Worm (Caenorhabditis elegans): ENCODE data around the gene rps-29.

Gene rps-29

ce11 chrIII:833711-834442, 39.8 kb downstream of the rps-29 start (continued):
- TF ChIP-seq T23F11.4 (GFP tag; optimal IDR thresholded peaks at IDR 0.05), result no peak
- no peak for TF ChIP-seq ttx-3 (tag; optimal IDR thresholded peaks at IDR 0.05)
- TF ChIP-seq ceh-31 (tag; optimal IDR thresholded peaks at IDR 0.05), result peak; percentile 87
- TF ChIP-seq fkh-6 (tag; optimal IDR thresholded peaks at IDR 0.05), result peak; percentile 2
- TF ChIP-seq ceh-6 (GFP tag; optimal IDR thresholded peaks at IDR 0.05), result no peak
- no peak for TF ChIP-seq sox-2 (GFP tag; IDR thresholded peaks at IDR 0.05)
- TF ChIP-seq Y22D7AL.16 (tag; optimal IDR thresholded peaks at IDR 0.05), result no peak
- TF ChIP-seq ceh-22 (tag; optimal IDR thresholded peaks at IDR 0.05), result no peak
- no peak for TF ChIP-seq ceh-19 (GFP tag; optimal IDR thresholded peaks at IDR 0.05)
- TF ChIP-seq ama-1 (optimal IDR thresholded peaks at IDR 0.05), result peak; percentile 56
- no peak for TF ChIP-seq unc-86 (tag; optimal IDR thresholded peaks at IDR 0.05)
- no peak for TF ChIP-seq ceh-24 (tag; optimal IDR thresholded peaks at IDR 0.05)
- TF ChIP-seq ceh-14 (tag; optimal IDR thresholded peaks at IDR 0.05), result no peak
- no peak for TF ChIP-seq gmeb-2 (tag; optimal IDR thresholded peaks at IDR 0.05)
- no peak for TF ChIP-seq ceh-45 (GFP tag; IDR thresholded peaks at IDR 0.05)
- TF ChIP-seq rnt-1 (tag; optimal IDR thresholded peaks at IDR 0.05), result peak; percentile 85
- no peak for TF ChIP-seq lim-6 (tag; optimal IDR thresholded peaks at IDR 0.05)
- TF ChIP-seq ref-2 (tag; optimal IDR thresholded peaks at IDR 0.05), result peak; percentile 76
- peak; percentile 26 for TF ChIP-seq eyg-1 (tag; optimal IDR thresholded peaks at IDR 0.05)
- no peak for TF ChIP-seq lin-11 (tag; optimal IDR thresholded peaks at IDR 0.05)
- peak; percentile 91 for TF ChIP-seq unc-55 (GFP tag; optimal IDR thresholded peaks at IDR 0.05)
- peak; percentile 78 for TF ChIP-seq elt-2 (tag; optimal IDR thresholded peaks at IDR 0.05)
- TF ChIP-seq elt-4 (tag; optimal IDR thresholded peaks at IDR 0.05), result no peak
- TF ChIP-seq pqm-1 (tag; optimal IDR thresholded peaks at IDR 0.05), result peak; percentile 42
- peak; percentile 85 for TF ChIP-seq dve-1 (tag; optimal IDR thresholded peaks at IDR 0.05)
- TF ChIP-seq ceh-48 (tag; optimal IDR thresholded peaks at IDR 0.05), result no peak
- peak; percentile 41 for TF ChIP-seq ceh-34 (tag; optimal IDR thresholded peaks at IDR 0.05)
- TF ChIP-seq nfya-1 (tag; optimal IDR thresholded peaks at IDR 0.05), result peak; percentile 92
- TF ChIP-seq ztf-16 (tag; optimal IDR thresholded peaks at IDR 0.05), result peak; percentile 9
- peak; percentile 95 for TF ChIP-seq tbx-2 (tag; optimal IDR thresholded peaks at IDR 0.05)
- TF ChIP-seq nhr-11 (tag; optimal IDR thresholded peaks at IDR 0.05), result no peak
- TF ChIP-seq C38D4.7 (GFP tag; optimal IDR thresholded peaks at IDR 0.05), result no peak
- TF ChIP-seq ceh-2 (tag; optimal IDR thresholded peaks at IDR 0.05), result peak; percentile 48
- peak; percentile 96 for TF ChIP-seq hlh-30 (tag; optimal IDR thresholded peaks at IDR 0.05; ENCODE audit: insufficient read depth)
- peak; percentile 4 for TF ChIP-seq zip-5 (tag; optimal IDR thresholded peaks at IDR 0.05)
- peak; percentile 90 for TF ChIP-seq pax-1 (tag; optimal IDR thresholded peaks at IDR 0.05)
- peak; percentile 82 for TF ChIP-seq ceh-18 (tag; optimal IDR thresholded peaks at IDR 0.05)
- TF ChIP-seq unc-3 (GFP tag; conservative IDR thresholded peaks at IDR 0.05), result no peak
- TF ChIP-seq unc-3 (tag; optimal IDR thresholded peaks at IDR 0.05), result peak; percentile 17
- TF ChIP-seq K02D7.2 (tag; optimal IDR thresholded peaks at IDR 0.05), result no peak
- no peak for TF ChIP-seq ahr-1 (tag; optimal IDR thresholded peaks at IDR 0.05)
- no peak for TF ChIP-seq pros-1 (tag; optimal IDR thresholded peaks at IDR 0.05)

- TF ChIP-seq nhr-232 (tag; optimal IDR thresholded peaks at IDR 0.05), result no peak
- no peak for TF ChIP-seq hlh-6 (tag; optimal IDR thresholded peaks at IDR 0.05)
- TF ChIP-seq syd-9 (tag; optimal IDR thresholded peaks at IDR 0.05), result no peak
- TF ChIP-seq ceh-45 (GFP tag; IDR thresholded peaks at IDR 0.05), result 0 out of 2 replicates have a peak, but pooled peaks have one; percentile 25
- TF ChIP-seq npax-4 (tag; optimal IDR thresholded peaks at IDR 0.05), result no peak
- no peak for TF ChIP-seq eyg-1 (tag; optimal IDR thresholded peaks at IDR 0.05)
- TF ChIP-seq tbx-7 (tag; optimal IDR thresholded peaks at IDR 0.05), result no peak
Measured at ce11 chrIII:834443-834815, 40.3 kb downstream of the rps-29 start.

Measured in whole organism, late embryonic.